Worm (Caenorhabditis elegans): Measurements from ENCODE around the gene ZC487.1.

DNA sequence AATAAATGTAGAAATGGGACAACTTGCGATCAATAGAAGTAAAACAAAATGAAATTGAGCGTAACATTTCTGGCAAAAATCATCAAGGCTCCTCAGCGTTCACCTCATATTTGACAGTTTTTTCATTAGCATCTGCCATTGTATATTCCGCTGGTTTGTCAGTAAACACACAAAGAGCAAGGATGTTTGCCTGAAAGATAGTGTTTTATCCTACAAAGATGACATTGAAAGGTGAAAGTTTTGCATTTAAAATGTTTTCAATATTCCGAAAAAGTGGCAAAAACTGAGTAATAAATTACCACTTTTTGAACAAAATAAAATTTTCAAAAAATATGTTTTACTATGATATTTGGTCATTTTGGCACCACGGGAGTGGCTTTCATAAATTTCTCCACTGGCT, 41.4 kb upstream of the ZC487.1 start:
- TF ChIP-seq jun-1 (tag; optimal IDR thresholded peaks at IDR 0.05) (no peak), zag-1 (tag; optimal IDR thresholded peaks at IDR 0.05) (no peak), pha-4 (tag; optimal IDR thresholded peaks at IDR 0.05) (no peak), ceh-9 (tag; optimal IDR thresholded peaks at IDR 0.05) (no peak)
